Fruit fly (Drosophila melanogaster) whole organism, pupa: ENCODE results near the gene CG13062.

ENCODE experiments used
- CG8159 ChIP-seq: fragments of 200-800 bp; sonication (Bioruptor generic); optimal IDR thresholded peaks from 3 replicates; lab custom pipeline; 2018; ENCODE audit warnings: missing biosample characterization, mild to moderate bottlenecking, missing genetic modification characterization, moderate library complexity
- Pif1A ChIP-seq: fragments of 200-800 bp; sonication (Bioruptor generic); optimal IDR thresholded peaks from 3 replicates; lab custom pipeline; 2016; ENCODE audit warnings: missing biosample characterization, missing genetic modification characterization

DNA sequence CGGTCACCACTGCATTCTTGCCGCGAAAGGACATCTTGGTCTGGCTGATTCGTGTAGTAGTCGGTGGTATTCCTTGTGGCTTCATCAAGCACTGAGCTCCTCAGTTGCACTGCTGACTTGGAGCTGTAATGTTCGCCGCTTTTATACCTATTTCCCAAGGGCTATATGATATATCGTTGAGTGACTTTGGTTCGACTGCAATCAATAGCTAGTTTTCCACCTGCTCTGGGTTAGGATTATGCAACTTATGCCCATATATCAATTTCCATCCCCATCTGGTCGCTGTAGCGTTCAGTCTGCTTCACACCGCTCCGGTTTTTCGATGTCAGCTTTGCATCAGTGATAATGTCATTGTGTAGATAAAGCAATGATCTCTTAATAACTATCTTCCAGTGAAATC lies 40.1 kb downstream of the CG13062 start, which contains the start of gene Pdh:
- TF ChIP-seq Pif1A (no peak), CG8159 (tag; lab: Kevin White, UChicago) (no peak)
